Worm (Caenorhabditis elegans): Measurements from ENCODE around the gene top-3.

- TF ChIP-seq tbx-2 (tag; optimal IDR thresholded peaks at IDR 0.05), result no peak
- no peak for TF ChIP-seq K09A11.1 (tag; optimal IDR thresholded peaks at IDR 0.05; ENCODE audit: insufficient read depth)
- TF ChIP-seq Y22D7AL.16 (tag; optimal IDR thresholded peaks at IDR 0.05), result no peak
- no peak for TF ChIP-seq ceh-24 (tag; optimal IDR thresholded peaks at IDR 0.05)
- TF ChIP-seq unc-86 (tag; optimal IDR thresholded peaks at IDR 0.05), result no peak
- TF ChIP-seq ceh-2 (tag; optimal IDR thresholded peaks at IDR 0.05), result no peak
- no peak for TF ChIP-seq ama-1 (optimal IDR thresholded peaks at IDR 0.05)
- TF ChIP-seq pha-4 (tag; optimal IDR thresholded peaks at IDR 0.05), result no peak
Observed at ce11 chrIII:11931960-11932359, 28.0 kb downstream of the top-3 start.
